Worm (Caenorhabditis elegans) whole organism, late embryonic: ENCODE measurements around the gene F35E12.10.

ENCODE experiments used
- C38D4.7 ChIP-seq: fragments of 200-800 bp; sonication (Bioruptor generic); optimal IDR thresholded peaks from 2 replicates; lab custom pipeline; 2018; ENCODE audit warnings: mild to moderate bottlenecking, missing genetic modification characterization, moderate library complexity, missing compliant biosample characterization
- F13H6.1 ChIP-seq: sonication (generic microtip); optimal IDR thresholded peaks from 2 replicates; lab custom pipeline; 2016; ENCODE audit warnings: missing genetic modification characterization, missing compliant biosample characterization
- K02D7.2 ChIP-seq: sonication (generic microtip); optimal IDR thresholded peaks from 2 replicates; lab custom pipeline; 2017; ENCODE audit warnings: mild to moderate bottlenecking, missing genetic modification characterization, missing compliant biosample characterization
- Y22D7AL.16 ChIP-seq: sonication (generic microtip); optimal IDR thresholded peaks from 2 replicates; lab custom pipeline; 2016; ENCODE audit warnings: missing genetic modification characterization, missing compliant biosample characterization
- ama-1 ChIP-seq: fragments of 150-350 bp; optimal IDR thresholded peaks from 2 replicates; lab custom pipeline; 2014
- ceh-2 ChIP-seq: sonication (generic microtip); optimal IDR thresholded peaks from 2 replicates; lab custom pipeline; 2016; ENCODE audit warnings: missing genotype, missing genetic modification characterization, missing compliant biosample characterization
- ceh-30 ChIP-seq: fragments of 150-350 bp; optimal IDR thresholded peaks from 2 replicates; lab custom pipeline; 2014; ENCODE audit warnings: missing biosample characterization, missing genetic modification characterization
- ceh-45 ChIP-seq: fragments of 200-800 bp; sonication (Bioruptor generic); IDR thresholded peaks from 2 replicates; pipeline ENCODE4 v1.3.6; 2022; ENCODE audit warnings: missing genetic modification reagents, missing genetic modification characterization, missing compliant biosample characterization
- ceh-48 ChIP-seq: sonication (generic microtip); optimal IDR thresholded peaks from 2 replicates; lab custom pipeline; 2016; ENCODE audit warnings: missing genetic modification characterization, inconsistent platforms, missing compliant biosample characterization
- ceh-6 ChIP-seq: fragments of 200-800 bp; sonication (Bioruptor generic); optimal IDR thresholded peaks from 2 replicates; lab custom pipeline; 2018; ENCODE audit warnings: mild to moderate bottlenecking, missing genetic modification characterization, missing compliant biosample characterization
- ceh-9 ChIP-seq: sonication (generic microtip); optimal IDR thresholded peaks from 2 replicates; lab custom pipeline; 2016; ENCODE audit warnings: mild to moderate bottlenecking, missing genetic modification characterization, inconsistent platforms, missing compliant biosample characterization
- che-1 ChIP-seq: sonication (generic microtip); optimal IDR thresholded peaks from 2 replicates; lab custom pipeline; 2016; ENCODE audit warnings: mild to moderate bottlenecking, missing genetic modification characterization, missing compliant biosample characterization
- dve-1 ChIP-seq: sonication (generic microtip); optimal IDR thresholded peaks from 2 replicates; lab custom pipeline; 2017; ENCODE audit warnings: antibody characterized with exemption, mild to moderate bottlenecking, missing genetic modification characterization, missing compliant biosample characterization
- elt-2 ChIP-seq: sonication (generic microtip); optimal IDR thresholded peaks from 2 replicates; lab custom pipeline; 2016; ENCODE audit warnings: missing genetic modification reagents, missing genetic modification characterization, missing compliant biosample characterization
- elt-4 ChIP-seq: sonication (generic microtip); optimal IDR thresholded peaks from 2 replicates; lab custom pipeline; 2016; ENCODE audit warnings: missing genetic modification characterization, missing compliant biosample characterization
- ets-4 ChIP-seq: sonication (generic microtip); optimal IDR thresholded peaks from 2 replicates; lab custom pipeline; 2016; ENCODE audit warnings: missing genetic modification characterization, missing compliant biosample characterization
- fkh-6 ChIP-seq: sonication (generic microtip); optimal IDR thresholded peaks from 2 replicates; lab custom pipeline; 2016; ENCODE audit warnings: missing genetic modification characterization, missing compliant biosample characterization
- gmeb-2 ChIP-seq: sonication (generic microtip); optimal IDR thresholded peaks from 2 replicates; lab custom pipeline; 2016; ENCODE audit warnings: missing genetic modification characterization, inconsistent platforms, missing compliant biosample characterization
- lin-11 ChIP-seq: fragments of 200-800 bp; sonication (Bioruptor generic); optimal IDR thresholded peaks from 2 replicates; lab custom pipeline; 2018; ENCODE audit warnings: mild to moderate bottlenecking, missing genetic modification characterization, missing compliant biosample characterization
- madf-2 ChIP-seq: sonication (generic microtip); optimal IDR thresholded peaks from 2 replicates; lab custom pipeline; 2017; ENCODE audit warnings: missing genetic modification characterization, missing compliant biosample characterization
- nhr-232 ChIP-seq: sonication (generic microtip); optimal IDR thresholded peaks from 2 replicates; lab custom pipeline; 2016; ENCODE audit warnings: missing genetic modification characterization, missing compliant biosample characterization
- pat-9 ChIP-seq: fragments of 200-800 bp; sonication (Bioruptor generic); optimal IDR thresholded peaks from 2 replicates; lab custom pipeline; 2018; ENCODE audit warnings: mild to moderate bottlenecking, missing genetic modification characterization, moderate library complexity, missing compliant biosample characterization
- pax-1 ChIP-seq: fragments of 150-350 bp; optimal IDR thresholded peaks from 2 replicates; lab custom pipeline; 2014; ENCODE audit warnings: missing biosample characterization, missing genetic modification characterization
- pqm-1 ChIP-seq: sonication (generic microtip); optimal IDR thresholded peaks from 2 replicates; lab custom pipeline; 2016; ENCODE audit warnings: missing genetic modification characterization, missing compliant biosample characterization
- pros-1 ChIP-seq: fragments of 150-350 bp; optimal IDR thresholded peaks from 2 replicates; lab custom pipeline; 2014; ENCODE audit warnings: missing biosample characterization, missing genetic modification reagents, missing genetic modification characterization
- ref-2 ChIP-seq: sonication (generic microtip); optimal IDR thresholded peaks from 2 replicates; lab custom pipeline; 2016; ENCODE audit warnings: missing genetic modification characterization, missing compliant biosample characterization
- rnt-1 ChIP-seq: sonication (generic microtip); optimal IDR thresholded peaks from 2 replicates; lab custom pipeline; 2016; ENCODE audit warnings: missing genetic modification characterization, missing compliant biosample characterization
- sdc-2 ChIP-seq: sonication (generic microtip); optimal IDR thresholded peaks from 2 replicates; lab custom pipeline; 2016; ENCODE audit warnings: missing genotype, missing genetic modification characterization, missing compliant biosample characterization
- tbx-2 ChIP-seq: sonication (generic microtip); optimal IDR thresholded peaks from 2 replicates; lab custom pipeline; 2016; ENCODE audit warnings: missing genetic modification characterization, missing compliant biosample characterization
- unc-3 ChIP-seq, 2 experiments: fragments of 200-800 bp in 1 of 2; sonication (Bioruptor generic) in 1 of 2; sonication (generic microtip) in 1 of 2; conservative IDR thresholded peaks in 1 of 2; optimal IDR thresholded peaks in 1 of 2; 2 replicates each; pipeline versions ENCODE4 v1.3.6 to Lab custom; 2016 to 2022; ENCODE audit warnings: missing compliant biosample characterization in 2 of 2, missing genetic modification characterization in 2 of 2, missing genetic modification reagents in 1 of 2
- unc-42 ChIP-seq: sonication (generic microtip); optimal IDR thresholded peaks from 2 replicates; lab custom pipeline; 2016; ENCODE audit warnings: missing genotype, missing genetic modification characterization, missing compliant biosample characterization
- unc-55 ChIP-seq: sonication (generic microtip); optimal IDR thresholded peaks from 2 replicates; lab custom pipeline; 2017; ENCODE audit warnings: missing biosample characterization, missing genetic modification reagents, missing genetic modification characterization
- zip-5 ChIP-seq: sonication (generic microtip); optimal IDR thresholded peaks from 2 replicates; lab custom pipeline; 2016; ENCODE audit warnings: missing genetic modification characterization, missing compliant biosample characterization
- ztf-16 ChIP-seq: sonication (generic microtip); optimal IDR thresholded peaks from 2 replicates; lab custom pipeline; 2017; ENCODE audit warnings: missing genetic modification characterization, missing compliant biosample characterization

F35E12.10 gene

ce11 chrV:13785767-13786166 is 37.2 kb upstream of the F35E12.10 start:
- no peak for TF ChIP-seq elt-2 (tag; lab: Kevin White, UChicago)
- TF ChIP-seq F13H6.1 (tag; lab: Kevin White, UChicago): no peak
- TF ChIP-seq ceh-45: no peak
- no peak for TF ChIP-seq ztf-16
- no peak for TF ChIP-seq pqm-1 (tag; lab: Kevin White, UChicago)
- no peak for TF ChIP-seq gmeb-2 (tag; lab: Kevin White, UChicago)
- TF ChIP-seq pros-1 (tag; lab: Kevin White, UChicago): no peak
- TF ChIP-seq ceh-2: no peak
- no peak for TF ChIP-seq ref-2 (tag; lab: Kevin White, UChicago)
- TF ChIP-seq zip-5 (tag; lab: Kevin White, UChicago): no peak
- no peak for TF ChIP-seq ceh-9 (tag; lab: Kevin White, UChicago)
- TF ChIP-seq pax-1 (tag; lab: Kevin White, UChicago): no peak

- TF ChIP-seq ama-1 (lab: Kevin White, UChicago) (no peak), ceh-48 (tag; lab: Kevin White, UChicago) (peak; percentile 3)
These were observed 33.6 kb upstream of the F35E12.10 start, which contains the start of gene decr-1.1 for ce11 chrV:13782190-13782589. decr-1.1 (plus strand) TSS chrV:13782399.

DNA sequence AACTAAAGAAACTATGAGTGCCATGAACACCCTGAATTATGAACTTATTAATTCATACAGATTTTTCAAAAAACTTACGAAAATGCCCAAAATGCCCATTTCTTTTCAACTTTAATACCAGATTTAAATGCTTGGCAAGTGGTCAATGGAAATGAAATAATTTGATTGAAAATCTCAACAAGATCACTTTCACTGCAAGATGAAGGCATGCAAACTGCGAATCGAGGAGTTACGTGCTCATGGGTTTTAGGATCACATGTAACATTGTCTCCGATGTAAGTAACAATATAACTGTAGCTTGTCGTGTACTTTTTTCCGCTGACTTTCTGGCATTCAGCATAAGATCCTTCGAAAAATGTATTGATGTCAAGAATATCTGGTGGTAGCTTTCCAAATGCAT is 32.3 kb upstream of the F35E12.10 start:
- TF ChIP-seq pat-9 (tag; lab: Kevin White, UChicago): no peak
- TF ChIP-seq fkh-6 (tag; lab: Kevin White, UChicago): no peak
- no peak for TF ChIP-seq dve-1 (tag; lab: Kevin White, UChicago)
- TF ChIP-seq pax-1 (tag; lab: Kevin White, UChicago): no peak
- TF ChIP-seq unc-42: no peak
- no peak for TF ChIP-seq nhr-232
- TF ChIP-seq madf-2 (tag; lab: Kevin White, UChicago): no peak
- TF ChIP-seq F13H6.1 (tag; lab: Kevin White, UChicago): no peak
- TF ChIP-seq C38D4.7: no peak
- TF ChIP-seq ceh-2: no peak
- no peak for TF ChIP-seq ceh-9 (tag; lab: Kevin White, UChicago)
- no peak for TF ChIP-seq ceh-6 (GFP tag; lab: Kevin White, UChicago)
- TF ChIP-seq che-1 (tag; lab: Kevin White, UChicago): no peak
- TF ChIP-seq ceh-45: no peak
- TF ChIP-seq ceh-30 (tag; lab: Kevin White, UChicago): no peak
- TF ChIP-seq pros-1 (tag; lab: Kevin White, UChicago): no peak
- TF ChIP-seq, all 69 proteins: peak for 0

DNA sequence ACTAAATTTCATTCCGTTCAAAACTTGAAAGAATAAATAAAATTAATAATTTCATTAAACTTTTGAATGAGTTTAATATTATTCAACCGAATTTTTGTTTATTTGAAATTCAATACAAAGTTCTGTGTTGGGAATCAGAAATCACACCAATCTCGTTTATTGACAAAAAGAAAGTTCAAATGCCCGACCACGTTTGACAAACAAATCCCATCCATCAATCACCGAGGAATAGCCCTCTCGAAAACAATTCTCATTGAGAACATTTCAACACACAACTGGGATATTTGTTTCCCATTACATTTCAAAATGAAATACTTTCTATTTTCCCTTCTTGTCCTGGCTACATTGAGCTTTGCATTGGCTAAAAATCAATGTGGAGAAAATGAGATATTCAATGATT is 29.3 kb upstream of the F35E12.10 start, which contains the start of gene F53C11.9:
TSS of gene F53C11.9 (plus strand) at position 159 of the 400 bp plus-strand sequence.
- TF ChIP-seq unc-55 (GFP tag; lab: Kevin White, UChicago) (peak; percentile 17), Y22D7AL.16 (tag; lab: Kevin White, UChicago) (no peak)

DNA sequence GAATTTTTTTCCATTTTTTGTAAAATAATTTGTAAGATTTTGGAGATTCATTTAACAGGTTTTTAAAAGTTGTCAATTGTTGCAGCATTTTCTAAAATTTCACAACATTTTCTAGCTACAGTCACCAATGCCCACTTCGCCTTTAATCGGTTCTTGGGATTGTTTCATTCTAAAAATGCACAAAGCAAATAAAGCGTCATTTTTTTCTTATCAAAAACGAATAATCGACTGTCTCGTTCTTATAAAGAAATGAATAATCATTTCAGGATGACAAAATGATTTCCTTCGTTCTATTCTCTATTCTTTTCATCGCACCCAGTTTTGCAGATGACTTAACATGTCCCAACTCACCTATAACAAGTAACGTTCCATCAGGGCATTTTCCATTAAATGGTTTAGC is 27.0 kb upstream of the F35E12.10 start, which contains the start of gene F53C11.1:
TSS of gene F53C11.1 (plus strand) at position 268 of the 400 bp plus-strand sequence.
- TF ChIP-seq unc-55 (GFP tag; lab: Kevin White, UChicago) (no peak), lin-11 (tag; lab: Kevin White, UChicago) (no peak), ref-2 (tag; lab: Kevin White, UChicago) (no peak), gmeb-2 (tag; lab: Kevin White, UChicago) (no peak), unc-3 (GFP tag; conservative IDR thresholded peaks at IDR 0.05; lab: Robert Waterston, UW) (no peak), unc-3 (tag; optimal IDR thresholded peaks at IDR 0.05; lab: Kevin White, UChicago) (no peak), pqm-1 (tag; lab: Kevin White, UChicago) (no peak), elt-4 (tag; lab: Kevin White, UChicago) (no peak), ets-4 (no peak), tbx-2 (tag; lab: Kevin White, UChicago) (no peak), sdc-2 (tag; lab: Kevin White, UChicago) (no peak), rnt-1 (tag; lab: Kevin White, UChicago) (no peak), K02D7.2 (no peak), ceh-9 (tag; lab: Kevin White, UChicago) (no peak)
